Fruit fly (Drosophila melanogaster) Kc167 (cell line): ENCODE data around the gene Jhbp1.

Source experiments
- Myc ChIP-seq: fragments of >200 bp; optimal IDR thresholded peaks from 2 replicates; lab custom pipeline; 2017; ENCODE audit warnings: missing external identifiers
- Sin3A ChIP-seq: fragments of >200 bp; optimal IDR thresholded peaks from 2 replicates; lab custom pipeline; 2018; ENCODE audit warnings: missing external identifiers
- h ChIP-seq: fragments of >200 bp; optimal IDR thresholded peaks from 3 replicates; lab custom pipeline; 2018; ENCODE audit warnings: missing external identifiers
- insv ChIP-seq: fragments of >200 bp; optimal IDR thresholded peaks from 3 replicates; lab custom pipeline; 2018; ENCODE audit warnings: missing external identifiers
- psq ChIP-seq: fragments of >200 bp; optimal IDR thresholded peaks from 2 replicates; lab custom pipeline; 2017; ENCODE audit warnings: missing external identifiers
- ttk ChIP-seq: sonication (Bioruptor generic); optimal IDR thresholded peaks from 2 replicates; lab custom pipeline; 2017; ENCODE audit warnings: missing external identifiers

Jhbp1 gene

DNA sequence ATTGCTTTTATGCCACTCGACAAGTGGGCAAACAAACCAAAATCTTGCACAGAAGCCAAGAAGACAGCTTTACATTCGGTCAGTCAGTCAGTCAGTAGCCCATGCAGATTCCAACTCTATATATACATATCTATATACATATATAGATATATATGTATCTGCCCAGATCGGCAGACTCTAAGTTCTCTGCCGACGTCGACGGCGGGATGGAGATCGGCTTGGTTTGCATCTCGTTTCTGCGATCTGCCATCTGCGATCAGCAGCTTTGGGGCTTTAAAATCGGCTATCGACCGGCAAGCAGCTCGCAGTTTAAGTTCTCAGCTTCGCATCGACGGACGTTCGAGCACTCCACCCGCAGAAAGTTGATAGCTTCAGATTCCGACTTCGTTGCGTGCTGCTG, at the start of gene Jhbp1:
TSS of gene Jhbp1 (plus strand) at position 301 of the 400 bp plus-strand sequence.
- no peak for TF ChIP-seq insv (lab: Kevin White, UChicago)

dm6 chr3R:4947732-4948131, 17.5 kb upstream of the Jhbp1 start:
- TF ChIP-seq Myc (no peak), Sin3A (lab: Kevin White, UChicago) (no peak)

- TF ChIP-seq Sin3A (lab: Kevin White, UChicago) (no peak), Myc (no peak), ttk (no peak), insv (lab: Kevin White, UChicago) (no peak), psq (lab: Kevin White, UChicago) (no peak), h (no peak)
Observed at dm6 chr3R:4951764-4952570, 13.3 kb upstream of the Jhbp1 start.

DNA sequence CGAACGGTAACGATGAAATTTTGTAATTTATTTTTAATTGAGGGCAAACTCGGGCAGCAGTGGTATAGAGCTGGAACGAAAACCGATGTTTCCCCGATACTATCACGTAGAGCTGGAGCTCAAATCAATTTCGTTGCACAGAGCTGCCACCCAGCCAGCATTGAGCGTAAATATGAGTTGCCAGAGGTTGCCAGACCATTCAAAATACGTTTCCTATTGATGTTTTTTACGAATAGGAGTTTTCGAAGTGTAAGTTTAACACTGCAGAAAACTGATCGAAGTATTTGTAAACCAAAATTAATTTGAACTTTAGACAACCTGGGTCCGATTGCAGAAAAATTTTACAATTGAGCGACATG, 12.7 kb upstream of the Jhbp1 start, which contains the start of gene Ubc6:
TSS of gene Ubc6 (minus strand) at position 112 of the 359 bp plus-strand sequence.
- TF ChIP-seq psq (lab: Kevin White, UChicago) = no peak
- TF ChIP-seq h = no peak

- TF ChIP-seq insv (lab: Kevin White, UChicago) = no peak
- TF ChIP-seq Myc = no peak
- no peak for TF ChIP-seq h
- TF ChIP-seq psq (lab: Kevin White, UChicago) = no peak
- no peak for TF ChIP-seq ttk
- TF ChIP-seq Sin3A (lab: Kevin White, UChicago) = no peak
Observed at dm6 chr3R:4955152-4955551, 10.1 kb upstream of the Jhbp1 start, which contains the start of gene Jhbp3. Gene Jhbp3 (minus strand): TSS chr3R:4955252.

- no peak for TF ChIP-seq Sin3A (lab: Kevin White, UChicago)
- no peak for TF ChIP-seq h
- TF ChIP-seq insv (lab: Kevin White, UChicago) = no peak
- no peak for TF ChIP-seq ttk
- no peak for TF ChIP-seq Myc
- no peak for TF ChIP-seq psq (lab: Kevin White, UChicago)
Observed at dm6 chr3R:4957812-4958211, 7.4 kb upstream of the Jhbp1 start.

DNA sequence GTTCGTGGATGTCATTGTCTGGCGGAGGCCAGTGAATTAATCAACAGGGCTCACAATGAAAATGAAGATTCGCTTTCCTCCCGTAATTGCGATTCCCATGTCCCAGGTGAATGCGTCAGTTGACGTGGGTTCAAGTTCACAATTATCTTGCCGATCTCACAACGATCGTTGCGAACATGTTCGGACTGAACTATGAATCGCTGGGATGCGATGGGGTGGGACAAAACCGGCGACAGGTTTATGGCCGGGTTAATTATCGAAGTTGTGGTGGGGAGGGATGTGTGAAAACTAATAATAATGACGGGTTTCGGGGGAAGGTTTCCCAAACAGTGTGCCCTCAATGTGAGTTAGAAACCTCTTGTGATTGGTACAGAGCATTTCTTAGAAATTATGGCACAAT, 5.1 kb upstream of the Jhbp1 start:
- TF ChIP-seq Myc (no peak), Sin3A (lab: Kevin White, UChicago) (no peak), h (no peak), psq (lab: Kevin White, UChicago) (no peak), insv (lab: Kevin White, UChicago) (no peak), ttk (no peak)

dm6 chr3R:4960898-4961819, 4.1 kb upstream of the Jhbp1 start, which contains the start of gene Jhbp2:
Gene Jhbp2 (minus strand): TSS chr3R:4961351.
- TF ChIP-seq Myc (no peak), h (no peak), ttk (no peak), Sin3A (lab: Kevin White, UChicago) (no peak), insv (lab: Kevin White, UChicago) (no peak), psq (lab: Kevin White, UChicago) (no peak)

- TF ChIP-seq Myc (no peak), h (no peak), ttk (no peak), insv (lab: Kevin White, UChicago) (no peak), Sin3A (lab: Kevin White, UChicago) (no peak), psq (lab: Kevin White, UChicago) (no peak)
Observed at dm6 chr3R:4961946-4962345, 3.3 kb upstream of the Jhbp1 start.

- TF ChIP-seq h (peak; percentile 71), Myc (no peak)
Observed at dm6 chr3R:4962689-4963088, 2.6 kb upstream of the Jhbp1 start.

- no peak for TF ChIP-seq ttk
- no peak for TF ChIP-seq h
- TF ChIP-seq Sin3A (lab: Kevin White, UChicago) = no peak
- no peak for TF ChIP-seq psq (lab: Kevin White, UChicago)
- no peak for TF ChIP-seq Myc
- no peak for TF ChIP-seq insv (lab: Kevin White, UChicago)
Observed at dm6 chr3R:4963370-4963769, 1.9 kb upstream of the Jhbp1 start.

DNA sequence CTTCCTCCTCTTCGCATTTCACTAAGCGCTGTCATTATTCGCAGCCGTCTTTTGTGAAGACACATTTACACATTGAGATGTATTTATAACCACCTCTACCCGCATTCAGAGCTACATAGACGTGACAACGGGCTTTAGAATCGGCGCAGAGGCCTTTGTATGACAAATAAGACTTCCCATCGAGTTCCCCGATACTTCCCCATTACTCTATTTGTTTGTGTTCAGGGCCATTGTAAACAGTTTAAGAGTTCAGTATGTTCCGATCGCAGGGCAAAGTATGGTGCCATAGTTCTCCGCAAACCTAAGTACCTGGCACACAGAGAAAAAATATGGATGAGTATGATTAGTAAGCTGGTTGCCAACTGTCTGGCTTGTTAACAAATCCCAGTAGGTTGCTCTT, 1.3 kb upstream of the Jhbp1 start:
- TF ChIP-seq h (no peak), insv (lab: Kevin White, UChicago) (no peak), Sin3A (lab: Kevin White, UChicago) (no peak), ttk (no peak), Myc (no peak), psq (lab: Kevin White, UChicago) (no peak)
